Fruit fly (Drosophila melanogaster): ENCODE data around the gene snRNP-U1-C.

snRNP-U1-C gene

dm6 chr3R:19024761-19025160 lies 41.3 kb upstream of the snRNP-U1-C start, which contains the start of gene CG14285:
CG14285 (plus strand) TSS chr3R:19025099.
- no peak for TF ChIP-seq CG11617 (GFP tag; optimal IDR thresholded peaks at IDR 0.05)
- no peak for TF ChIP-seq Hr96 (GFP tag; optimal IDR thresholded peaks at IDR 0.05)
- TF ChIP-seq cnc (optimal IDR thresholded peaks at IDR 0.05) = no peak
- no peak for TF ChIP-seq CG33017 (tag; optimal IDR thresholded peaks at IDR 0.05)
- no peak for TF ChIP-seq CG5204 (GFP tag; optimal IDR thresholded peaks at IDR 0.05)
- TF ChIP-seq pad (GFP tag; optimal IDR thresholded peaks at IDR 0.05) = no peak
- TF ChIP-seq CG14711 (tag; optimal IDR thresholded peaks at IDR 0.05) = no peak
- no peak for TF ChIP-seq cic (GFP tag; optimal IDR thresholded peaks at IDR 0.05)

dm6 chr3R:19023862-19024261 lies 40.4 kb upstream of the snRNP-U1-C start, which contains the start of the genes CG6005 and CG14286:
CG6005 (minus strand) TSS chr3R:19024030.
CG14286 (plus strand) TSS chr3R:19024092.
- TF ChIP-seq kay (GFP tag; ENCODE audit: borderline replicate concordance) (no peak), tj (GFP tag; optimal IDR thresholded peaks at IDR 0.05) (peak; percentile 51), cnc (optimal IDR thresholded peaks at IDR 0.05) (no peak), Clk (GFP tag; optimal IDR thresholded peaks at IDR 0.05) (no peak), Hr96 (GFP tag; optimal IDR thresholded peaks at IDR 0.05) (peak; percentile 33), Crg-1 (GFP tag; optimal IDR thresholded peaks at IDR 0.05) (peak; percentile 29), CG11617 (GFP tag; optimal IDR thresholded peaks at IDR 0.05) (peak; percentile 25), ovo (GFP tag; optimal IDR thresholded peaks at IDR 0.05) (peak; percentile 23), CG5204 (GFP tag; optimal IDR thresholded peaks at IDR 0.05) (no peak), CG7101 (tag; optimal IDR thresholded peaks at IDR 0.05) (peak; percentile 30), toe (GFP tag; optimal IDR thresholded peaks at IDR 0.05) (no peak), CG12768 (GFP tag; optimal IDR thresholded peaks at IDR 0.05) (no peak), pad (GFP tag; optimal IDR thresholded peaks at IDR 0.05) (no peak), CG33017 (tag; optimal IDR thresholded peaks at IDR 0.05) (no peak), CG14711 (tag; optimal IDR thresholded peaks at IDR 0.05) (peak; percentile 3), bab1 (GFP tag; optimal IDR thresholded peaks at IDR 0.05) (peak; percentile 18), CG7045 (GFP tag; optimal IDR thresholded peaks at IDR 0.05) (no peak), Mnt (GFP tag; optimal IDR thresholded peaks at IDR 0.05) (peak; percentile 70), CG1620 (GFP tag; optimal IDR thresholded peaks at IDR 0.05) (peak; percentile 77), cic (GFP tag; optimal IDR thresholded peaks at IDR 0.05) (no peak)

dm6 chr3R:19017318-19018043 lies 34.0 kb upstream of the snRNP-U1-C start:
- TF ChIP-seq ovo (GFP tag; optimal IDR thresholded peaks at IDR 0.05) (no peak), pad (GFP tag; optimal IDR thresholded peaks at IDR 0.05) (peak; percentile 82), bab1 (GFP tag; optimal IDR thresholded peaks at IDR 0.05) (no peak), CG11617 (GFP tag; optimal IDR thresholded peaks at IDR 0.05) (no peak), toe (GFP tag; optimal IDR thresholded peaks at IDR 0.05) (no peak), CG33017 (tag; optimal IDR thresholded peaks at IDR 0.05) (no peak), cic (GFP tag; optimal IDR thresholded peaks at IDR 0.05) (peak; percentile 13)

DNA sequence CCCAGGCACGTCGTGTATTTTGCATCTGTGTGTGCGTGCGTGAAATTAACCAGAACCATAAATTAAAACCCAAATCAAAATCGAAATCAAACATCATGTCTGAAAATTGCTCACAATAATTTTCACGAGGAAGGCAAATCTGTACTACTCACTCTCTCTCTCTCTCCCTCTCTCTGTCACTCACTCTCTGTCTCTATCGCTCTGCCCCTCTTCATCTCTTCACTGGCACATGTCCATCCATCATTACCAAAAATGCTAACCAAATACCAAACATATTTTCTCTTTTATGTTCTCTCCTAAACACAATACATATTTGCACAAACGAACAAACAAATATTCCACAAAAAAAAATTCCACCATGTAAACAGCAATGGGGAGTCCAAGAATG lies 32.0 kb upstream of the snRNP-U1-C start:
- TF ChIP-seq CG14711 (tag; optimal IDR thresholded peaks at IDR 0.05) (no peak), CG12768 (GFP tag; optimal IDR thresholded peaks at IDR 0.05) (no peak), tj (GFP tag; optimal IDR thresholded peaks at IDR 0.05) (no peak), CG1620 (GFP tag; optimal IDR thresholded peaks at IDR 0.05) (no peak), pad (GFP tag; optimal IDR thresholded peaks at IDR 0.05) (no peak), Mnt (GFP tag; optimal IDR thresholded peaks at IDR 0.05) (no peak), CG7045 (GFP tag; optimal IDR thresholded peaks at IDR 0.05) (no peak), CG5204 (GFP tag; optimal IDR thresholded peaks at IDR 0.05) (no peak), cnc (optimal IDR thresholded peaks at IDR 0.05) (no peak), cic (GFP tag; optimal IDR thresholded peaks at IDR 0.05) (no peak), Clk (GFP tag; optimal IDR thresholded peaks at IDR 0.05) (no peak), toe (GFP tag; optimal IDR thresholded peaks at IDR 0.05) (no peak), kay (GFP tag; ENCODE audit: borderline replicate concordance) (no peak), CG7101 (tag; optimal IDR thresholded peaks at IDR 0.05) (no peak), Hr96 (GFP tag; optimal IDR thresholded peaks at IDR 0.05) (no peak), ovo (GFP tag; optimal IDR thresholded peaks at IDR 0.05) (no peak), bab1 (GFP tag; optimal IDR thresholded peaks at IDR 0.05) (no peak), Crg-1 (GFP tag; optimal IDR thresholded peaks at IDR 0.05) (no peak), CG11617 (GFP tag; optimal IDR thresholded peaks at IDR 0.05) (no peak)

- TF ChIP-seq CG7045 (GFP tag; optimal IDR thresholded peaks at IDR 0.05) (no peak), toe (GFP tag; optimal IDR thresholded peaks at IDR 0.05) (no peak), CG11617 (GFP tag; optimal IDR thresholded peaks at IDR 0.05) (no peak), Hr96 (GFP tag; optimal IDR thresholded peaks at IDR 0.05) (no peak), pad (GFP tag; optimal IDR thresholded peaks at IDR 0.05) (no peak), tj (GFP tag; optimal IDR thresholded peaks at IDR 0.05) (peak; percentile 98), CG14711 (tag; optimal IDR thresholded peaks at IDR 0.05) (peak; percentile 42), CG7101 (tag; optimal IDR thresholded peaks at IDR 0.05) (peak; percentile 48), cic (GFP tag; optimal IDR thresholded peaks at IDR 0.05) (no peak), CG12768 (GFP tag; optimal IDR thresholded peaks at IDR 0.05) (no peak), Crg-1 (GFP tag; optimal IDR thresholded peaks at IDR 0.05) (no peak), CG1620 (GFP tag; optimal IDR thresholded peaks at IDR 0.05) (no peak), CG5204 (GFP tag; optimal IDR thresholded peaks at IDR 0.05) (no peak), bab1 (GFP tag; optimal IDR thresholded peaks at IDR 0.05) (peak; percentile 25), ovo (GFP tag; optimal IDR thresholded peaks at IDR 0.05) (no peak), kay (GFP tag; ENCODE audit: borderline replicate concordance) (no peak), cnc (optimal IDR thresholded peaks at IDR 0.05) (no peak), CG33017 (tag; optimal IDR thresholded peaks at IDR 0.05) (peak; percentile 37)
Measured at dm6 chr3R:19014742-19015422, 31.4 kb upstream of the snRNP-U1-C start.
